Fruit fly (Drosophila melanogaster): Measurements from ENCODE around the gene CG15484.

- TF ChIP-seq D1 (tag; optimal IDR thresholded peaks at IDR 0.05) (no peak), gl (tag; optimal IDR thresholded peaks at IDR 0.05) (no peak), Pif1B (GFP tag; optimal IDR thresholded peaks at IDR 0.05) (no peak), fd96Ca (GFP tag; IDR thresholded peaks at IDR 0.05) (no peak), rn (GFP tag; IDR thresholded peaks at IDR 0.05) (no peak), CG14655 (GFP tag; optimal IDR thresholded peaks at IDR 0.05) (no peak), CG9948 (tag; optimal IDR thresholded peaks at IDR 0.05) (no peak), CG4496 (GFP tag; IDR thresholded peaks at IDR 0.05) (no peak), CG32121 (GFP tag; IDR thresholded peaks at IDR 0.05) (no peak), CG34367 (tag; optimal IDR thresholded peaks at IDR 0.05) (no peak), Pif1A (GFP tag; optimal IDR thresholded peaks at IDR 0.05) (no peak), CG8159 (tag; optimal IDR thresholded peaks at IDR 0.05) (no peak), Snoo (tag; optimal IDR thresholded peaks at IDR 0.05) (no peak), CG12605 (GFP tag; IDR thresholded peaks at IDR 0.05) (no peak)
Observed at dm6 chr2L:12666002-12666576, 41.4 kb downstream of the CG15484 start.
